Fruit fly (Drosophila melanogaster) whole organism, prepupa: ENCODE measurements around the gene MESR6.
A peak's percentile ranks its signal among the peaks of the same experiment; 100 is the strongest.

Source experiments
- CG10631 ChIP-seq: fragments of 200-800 bp; sonication (Bioruptor generic); optimal IDR thresholded peaks from 2 replicates; lab custom pipeline; 2016; ENCODE audit warnings: missing biosample characterization, missing genetic modification characterization
- CG11762 ChIP-seq: fragments of 200-800 bp; sonication (Bioruptor generic); optimal IDR thresholded peaks from 3 replicates; lab custom pipeline; 2016; ENCODE audit warnings: missing biosample characterization, missing genetic modification characterization; ENCODE audit not compliant: insufficient read depth
- CG16779 ChIP-seq: fragments of 200-800 bp; sonication (Bioruptor generic); optimal IDR thresholded peaks from 3 replicates; lab custom pipeline; 2017; ENCODE audit warnings: missing biosample characterization, mild to moderate bottlenecking, missing genetic modification characterization
- CG3032 ChIP-seq: fragments of 200-800 bp; optimal IDR thresholded peaks from 2 replicates; lab custom pipeline; 2019; ENCODE audit warnings: missing biosample characterization, mild to moderate bottlenecking, missing genetic modification characterization, moderate library complexity
- CG34406 ChIP-seq: fragments of 200-800 bp; sonication (Bioruptor generic); optimal IDR thresholded peaks from 3 replicates; lab custom pipeline; 2016; ENCODE audit warnings: missing biosample characterization, missing genetic modification characterization
- CG3919 ChIP-seq: fragments of 200-800 bp; sonication (Bioruptor generic); optimal IDR thresholded peaks from 3 replicates; lab custom pipeline; 2016; ENCODE audit warnings: missing biosample characterization, missing genetic modification characterization
- CG4318 ChIP-seq: fragments of 200-800 bp; sonication (Bioruptor generic); optimal IDR thresholded peaks from 3 replicates; lab custom pipeline; 2017; ENCODE audit warnings: missing biosample characterization, mild to moderate bottlenecking, missing genetic modification characterization
- CG6163 ChIP-seq: fragments of 200-800 bp; sonication (Bioruptor generic); IDR thresholded peaks from 3 replicates; pipeline ENCODE4 v1.3.6; 2022; ENCODE audit warnings: missing biosample characterization, missing genetic modification characterization
- CG6808 ChIP-seq: fragments of 200-800 bp; sonication (Bioruptor generic); optimal IDR thresholded peaks from 3 replicates; lab custom pipeline; 2017; ENCODE audit warnings: missing biosample characterization, missing genetic modification characterization, mild to moderate bottlenecking, moderate library complexity, missing genetic modification reagents
- CG6854 ChIP-seq: fragments of 200-800 bp; sonication (Bioruptor generic); optimal IDR thresholded peaks from 2 replicates; lab custom pipeline; 2017; ENCODE audit warnings: missing biosample characterization, mild to moderate bottlenecking, missing genetic modification characterization
- CG7368 ChIP-seq: fragments of 200-800 bp; sonication (Bioruptor generic); optimal IDR thresholded peaks from 3 replicates; lab custom pipeline; 2016; ENCODE audit warnings: missing biosample characterization, missing genetic modification characterization
- CG8119 ChIP-seq: fragments of 200-800 bp; sonication (Bioruptor generic); IDR thresholded peaks from 3 replicates; pipeline ENCODE4 v1.3.6; 2022; ENCODE audit warnings: missing biosample characterization, missing genetic modification characterization
- CG8319 ChIP-seq: fragments of 200-800 bp; sonication (Bioruptor generic); optimal IDR thresholded peaks from 3 replicates; lab custom pipeline; 2016; ENCODE audit warnings: missing biosample characterization, missing genetic modification characterization
- CG9139 ChIP-seq: fragments of 200-800 bp; sonication (Bioruptor generic); optimal IDR thresholded peaks from 3 replicates; lab custom pipeline; 2017; ENCODE audit warnings: missing biosample characterization, mild to moderate bottlenecking, missing genetic modification characterization
- Eip75B ChIP-seq: fragments of 200-800 bp; sonication (Bioruptor generic); optimal IDR thresholded peaks from 3 replicates; lab custom pipeline; 2016; ENCODE audit warnings: missing biosample characterization, missing genetic modification characterization
- Eip78C ChIP-seq: fragments of 200-800 bp; sonication (Bioruptor generic); peaks from one replicate; lab custom pipeline; 2016; ENCODE audit warnings: missing biosample characterization, missing genetic modification characterization
- Ets21C ChIP-seq: fragments of 200-800 bp; sonication (Bioruptor generic); optimal IDR thresholded peaks from 3 replicates; lab custom pipeline; 2016; ENCODE audit warnings: missing biosample characterization, missing genetic modification characterization
- Hr39 ChIP-seq: fragments of 200-800 bp; sonication (Bioruptor generic); optimal IDR thresholded peaks from 2 replicates; lab custom pipeline; 2016; ENCODE audit warnings: missing biosample characterization, missing genetic modification characterization
- Hr4 ChIP-seq: fragments of 200-800 bp; sonication (Bioruptor generic); optimal IDR thresholded peaks from 3 replicates; lab custom pipeline; 2016; ENCODE audit warnings: missing biosample characterization, missing genetic modification characterization
- Lpt ChIP-seq: fragments of 200-800 bp; sonication (Bioruptor generic); optimal IDR thresholded peaks from 3 replicates; lab custom pipeline; 2016; ENCODE audit warnings: missing biosample characterization, missing genetic modification characterization
- Met ChIP-seq: fragments of 200-800 bp; sonication (Bioruptor generic); optimal IDR thresholded peaks from 3 replicates; lab custom pipeline; 2016; ENCODE audit warnings: missing biosample characterization, missing genetic modification characterization
- OdsH ChIP-seq: fragments of 200-800 bp; sonication (Bioruptor generic); optimal IDR thresholded peaks from 3 replicates; lab custom pipeline; 2016; ENCODE audit warnings: missing biosample characterization, missing genetic modification characterization
- Sox102F ChIP-seq: fragments of 200-800 bp; sonication (Bioruptor generic); optimal IDR thresholded peaks from 2 replicates; lab custom pipeline; 2016; ENCODE audit warnings: missing biosample characterization, mild to moderate bottlenecking, missing genetic modification characterization
- Sox14 ChIP-seq: fragments of 200-800 bp; sonication (Bioruptor generic); optimal IDR thresholded peaks from 3 replicates; lab custom pipeline; 2016; ENCODE audit warnings: missing biosample characterization, missing genetic modification characterization
- Sox15 ChIP-seq: fragments of 200-800 bp; sonication (Bioruptor generic); optimal IDR thresholded peaks from 3 replicates; lab custom pipeline; 2016; ENCODE audit warnings: missing biosample characterization, missing genetic modification characterization
- acj6 ChIP-seq: fragments of 200-800 bp; sonication (Bioruptor generic); optimal IDR thresholded peaks from 3 replicates; lab custom pipeline; 2016; ENCODE audit warnings: missing biosample characterization, missing genetic modification characterization
- cyc ChIP-seq: fragments of 200-800 bp; sonication (Bioruptor generic); optimal IDR thresholded peaks from 3 replicates; lab custom pipeline; 2016; ENCODE audit warnings: missing biosample characterization, missing genetic modification characterization
- dac ChIP-seq: fragments of 200-800 bp; sonication (Bioruptor generic); optimal IDR thresholded peaks from 2 replicates; lab custom pipeline; 2017; ENCODE audit warnings: missing biosample characterization, mild to moderate bottlenecking, missing genetic modification characterization
- esn ChIP-seq: fragments of 200-800 bp; sonication (Bioruptor generic); optimal IDR thresholded peaks from 2 replicates; lab custom pipeline; 2016; ENCODE audit warnings: missing biosample characterization, mild to moderate bottlenecking, missing genetic modification characterization, moderate library complexity
- fd59A ChIP-seq: fragments of 200-800 bp; sonication (Bioruptor generic); optimal IDR thresholded peaks from 2 replicates; lab custom pipeline; 2017; ENCODE audit warnings: missing biosample characterization, mild to moderate bottlenecking, missing genetic modification characterization, missing genetic modification reagents
- lz ChIP-seq: fragments of 200-800 bp; sonication (Bioruptor generic); optimal IDR thresholded peaks from 3 replicates; lab custom pipeline; 2016; ENCODE audit warnings: missing biosample characterization, missing genetic modification characterization
- net ChIP-seq: fragments of 200-800 bp; sonication (Bioruptor generic); optimal IDR thresholded peaks from 3 replicates; lab custom pipeline; 2016; ENCODE audit warnings: missing biosample characterization, missing genetic modification characterization
- pdm3 ChIP-seq: fragments of 200-800 bp; sonication (Bioruptor generic); optimal IDR thresholded peaks from 3 replicates; lab custom pipeline; 2016; ENCODE audit warnings: missing biosample characterization, missing genetic modification characterization
- salr ChIP-seq, 2 experiments: fragments of 200-800 bp; sonication (Bioruptor generic); optimal IDR thresholded peaks; 3 replicates each; lab custom pipeline; 2016 to 2018; ENCODE audit warnings: missing biosample characterization in 2 of 2, missing genetic modification characterization in 2 of 2, mild to moderate bottlenecking in 1 of 2
- spab ChIP-seq: fragments of 200-800 bp; sonication (Bioruptor generic); optimal IDR thresholded peaks from 2 replicates; lab custom pipeline; 2017; ENCODE audit warnings: missing biosample characterization, mild to moderate bottlenecking, missing genetic modification characterization, missing genetic modification reagents
- ss ChIP-seq, 2 experiments: fragments of 200-800 bp; sonication (Bioruptor generic); optimal IDR thresholded peaks; 2 replicates in 1 of 2; 3 replicates in 1 of 2; lab custom pipeline; 2017 to 2018; ENCODE audit warnings: mild to moderate bottlenecking in 2 of 2, missing biosample characterization in 2 of 2, missing genetic modification characterization in 2 of 2, moderate library complexity in 1 of 2
- svp ChIP-seq: fragments of 200-800 bp; sonication (Bioruptor generic); peaks from one replicate; lab custom pipeline; 2016; ENCODE audit warnings: missing biosample characterization, missing genetic modification characterization
- topi ChIP-seq: fragments of 200-800 bp; sonication (Bioruptor generic); optimal IDR thresholded peaks from 3 replicates; lab custom pipeline; 2016; ENCODE audit warnings: missing biosample characterization, missing genetic modification characterization

Gene MESR6

dm6 chr3L:19097665-19098082 is 5.2 kb downstream of the MESR6 start, which contains the start of the genes Naxd and CG14079 (continued):
- TF ChIP-seq CG8319 (GFP tag; lab: Kevin White, UChicago), result peak; percentile 67
- TF ChIP-seq Hr4 (GFP tag; lab: Kevin White, UChicago), result peak; percentile 87
- no peak for TF ChIP-seq CG6854
- TF ChIP-seq OdsH, result peak; percentile 91
- TF ChIP-seq acj6 (GFP tag; lab: Kevin White, UChicago), result peak; percentile 87
- TF ChIP-seq Lpt (GFP tag; lab: Kevin White, UChicago), result peak; percentile 65
- no peak for TF ChIP-seq dac (GFP tag; lab: Kevin White, UChicago)
- TF ChIP-seq spab, result no peak
- TF ChIP-seq CG6163 (GFP tag; lab: Robert Waterston, UW), result peak; percentile 83
- peak; percentile 78 for TF ChIP-seq CG3919 (GFP tag; lab: Kevin White, UChicago)
- peak; percentile 82 for TF ChIP-seq CG4318 (GFP tag; lab: Kevin White, UChicago)
- peak; percentile 55 for TF ChIP-seq CG7368 (GFP tag; lab: Kevin White, UChicago)
- TF ChIP-seq net (GFP tag; lab: Kevin White, UChicago), result peak; percentile 83
- peak; percentile 80 for TF ChIP-seq esn
- peak; percentile 81 for TF ChIP-seq CG3032 (tag; lab: Kevin White, UChicago)
- peak; percentile 72 for TF ChIP-seq Met
- peak in 1 of 2 experiments; percentile 76 for TF ChIP-seq salr (GFP tag; optimal IDR thresholded peaks at IDR 0.05; lab: Kevin White, UChicago)
- TF ChIP-seq pdm3, result peak; percentile 81
- peak; percentile 66 for TF ChIP-seq fd59A (GFP tag; lab: Kevin White, UChicago)
- TF ChIP-seq CG11762 (GFP tag; lab: Kevin White, UChicago), result peak; percentile 35
- TF ChIP-seq Sox15 (GFP tag; lab: Kevin White, UChicago), result peak; percentile 77
- TF ChIP-seq CG16779 (tag; lab: Kevin White, UChicago), result peak; percentile 62
- peak; percentile 74 for TF ChIP-seq CG34406 (GFP tag; lab: Kevin White, UChicago)
- peak; percentile 92 for TF ChIP-seq Sox14 (GFP tag; lab: Kevin White, UChicago)
- TF ChIP-seq lz (GFP tag; lab: Kevin White, UChicago), result peak; percentile 70
- peak; percentile 90 for TF ChIP-seq CG8119
- peak; percentile 77 for TF ChIP-seq Hr39 (GFP tag; lab: Kevin White, UChicago)
- peak; percentile 74 for TF ChIP-seq Eip75B (GFP tag; lab: Kevin White, UChicago)
- peak; percentile 60 for TF ChIP-seq CG6808 (GFP tag; lab: Kevin White, UChicago)
- no peak for TF ChIP-seq CG9139 (GFP tag; lab: Kevin White, UChicago)
- peak; percentile 92 for TF ChIP-seq CG10631 (GFP tag; lab: Kevin White, UChicago)
- TF ChIP-seq Ets21C (GFP tag; lab: Kevin White, UChicago), result peak; percentile 59
- no peak for TF ChIP-seq ss (GFP tag; optimal IDR thresholded peaks at IDR 0.05; lab: Kevin White, UChicago)
- TF ChIP-seq Sox102F (GFP tag; lab: Kevin White, UChicago), result no peak
- TF ChIP-seq topi (GFP tag; lab: Kevin White, UChicago), result peak; percentile 69

DNA sequence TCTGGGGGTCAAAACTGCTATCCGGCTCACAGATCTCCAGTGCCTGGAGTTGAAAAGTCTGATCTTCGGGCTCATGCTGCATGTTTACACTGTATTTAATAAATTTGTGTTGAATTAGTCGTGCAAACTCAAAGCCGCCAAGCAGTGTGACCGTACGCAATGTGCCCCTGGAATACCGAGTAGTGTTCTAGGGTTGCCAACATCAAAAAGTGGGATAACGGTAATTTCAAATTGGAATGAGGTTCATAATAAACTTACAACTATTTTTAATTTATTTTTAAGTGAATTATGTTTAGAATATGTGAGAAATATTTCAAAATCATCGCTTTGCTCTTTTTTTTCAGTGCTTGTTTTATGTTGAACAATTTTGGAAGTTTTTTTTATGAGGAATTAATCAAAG is 7.7 kb downstream of the MESR6 start, which contains the start of gene Gem2:
Gene Gem2 (minus strand): TSS at position 176 of the 400 bp plus-strand sequence.
- TF ChIP-seq Eip78C (GFP tag; lab: Kevin White, UChicago), result peak; percentile 66
- no peak for TF ChIP-seq fd59A (GFP tag; lab: Kevin White, UChicago)

DNA sequence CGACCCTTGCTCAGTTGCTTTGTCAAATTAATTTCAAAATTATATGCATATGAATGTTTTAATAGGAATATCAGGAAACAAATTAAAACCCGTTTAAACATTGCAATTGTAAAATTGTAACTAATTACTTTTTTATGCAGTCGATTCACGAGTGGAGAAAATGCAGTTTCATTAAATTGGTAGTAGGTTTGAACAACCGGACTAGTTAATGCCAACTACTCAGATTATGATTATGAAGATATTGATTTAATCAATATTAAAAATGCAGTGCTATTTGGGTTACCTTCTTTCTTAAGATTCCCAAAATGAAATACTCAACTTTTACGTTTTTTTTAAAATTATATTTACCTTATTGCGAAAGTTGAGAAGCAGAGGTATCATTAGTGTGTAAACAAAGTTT is 37.1 kb downstream of the MESR6 start, which contains the start of gene Spn75F:
Gene Spn75F (minus strand): TSS at position 101 of the 400 bp plus-strand sequence.
- TF ChIP-seq cyc, result no peak
- peak; percentile 38 for TF ChIP-seq svp
- TF ChIP-seq, all 60 proteins: peak for 1
